Worm (Caenorhabditis elegans) whole organism, mixed stage, embryonic: ENCODE measurements around the gene C50H2.5.

Source experiments
- elt-1 ChIP-seq: sonication (generic microtip); optimal IDR thresholded peaks from 2 replicates; lab custom pipeline; 2017; ENCODE audit warnings: missing genetic modification characterization, mild to moderate bottlenecking, missing compliant biosample characterization, antibody characterized with exemption, moderate library complexity, borderline replicate concordance; ENCODE audit not compliant: insufficient read depth
- elt-3 ChIP-seq: fragments of 150-350 bp; optimal IDR thresholded peaks from 2 replicates; lab custom pipeline; 2014; ENCODE audit warnings: missing biosample characterization, missing genetic modification characterization
- lin-32 ChIP-seq: fragments of 200-800 bp; sonication (Bioruptor generic); optimal IDR thresholded peaks from 2 replicates; lab custom pipeline; 2018; ENCODE audit warnings: mild to moderate bottlenecking, missing genetic modification characterization, missing compliant biosample characterization
- lsy-2 ChIP-seq: fragments of 150-350 bp; optimal IDR thresholded peaks from 2 replicates; lab custom pipeline; 2014; ENCODE audit warnings: missing biosample characterization, missing genetic modification characterization
- nhr-12 ChIP-seq: fragments of 150-350 bp; optimal IDR thresholded peaks from 2 replicates; lab custom pipeline; 2014; ENCODE audit warnings: missing biosample characterization, missing genetic modification characterization
- nhr-237 ChIP-seq: fragments of 150-350 bp; optimal IDR thresholded peaks from 2 replicates; lab custom pipeline; 2014; ENCODE audit warnings: missing biosample characterization, missing genetic modification characterization
- nhr-28 ChIP-seq: fragments of 150-350 bp; optimal IDR thresholded peaks from 2 replicates; lab custom pipeline; 2014; ENCODE audit warnings: missing biosample characterization, missing genetic modification characterization
- pha-4 ChIP-seq: fragments of 150-350 bp; optimal IDR thresholded peaks from 2 replicates; lab custom pipeline; 2018; ENCODE audit warnings: missing biosample characterization, missing genetic modification reagents, missing genetic modification characterization
- snpc-4 ChIP-seq: fragments of 150-350 bp; optimal IDR thresholded peaks from 2 replicates; lab custom pipeline; 2014; ENCODE audit warnings: missing biosample characterization, missing genetic modification characterization
- unc-39 ChIP-seq: fragments of 150-350 bp; optimal IDR thresholded peaks from 2 replicates; lab custom pipeline; 2014; ENCODE audit warnings: missing biosample characterization, missing genetic modification characterization
- unc-62 ChIP-seq: fragments of 150-350 bp; optimal IDR thresholded peaks from 2 replicates; lab custom pipeline; 2014; ENCODE audit warnings: missing biosample characterization, missing genetic modification reagents, missing genetic modification characterization

- TF ChIP-seq unc-62 (GFP tag; lab: Kevin White, UChicago) (no peak), nhr-28 (tag; lab: Kevin White, UChicago) (no peak), lin-32 (GFP tag; lab: Kevin White, UChicago) (no peak), elt-1 (tag; lab: Kevin White, UChicago) (no peak), elt-3 (tag; lab: Kevin White, UChicago) (no peak), nhr-237 (tag; lab: Kevin White, UChicago) (no peak), lsy-2 (tag; lab: Kevin White, UChicago) (no peak), pha-4 (tag; lab: Kevin White, UChicago) (no peak), unc-39 (tag; lab: Kevin White, UChicago) (no peak), nhr-12 (tag; lab: Kevin White, UChicago) (no peak), snpc-4 (tag; lab: Kevin White, UChicago) (no peak)
Observed at ce11 chrV:9871339-9871738, 47.2 kb upstream of the C50H2.5 start, which contains the start of gene srab-18.
